Worm (Caenorhabditis elegans) whole organism, young adult: ENCODE measurements around the gene ssp-32.

Experiments
- C17E4.6 ChIP-seq: fragments of 200-800 bp; sonication (Bioruptor generic); IDR thresholded peaks from 2 replicates; pipeline ENCODE4 v1.3.6; 2022; ENCODE audit warnings: missing genetic modification reagents, missing genetic modification characterization, missing compliant biosample characterization
- D2030.7 ChIP-seq: fragments of 200-800 bp; sonication (Bioruptor generic); IDR thresholded peaks from 2 replicates; pipeline ENCODE4 v1.3.6; 2022; ENCODE audit warnings: missing genetic modification reagents, missing genetic modification characterization, missing compliant biosample characterization
- F10E7.11 ChIP-seq: sonication (generic microtip); optimal IDR thresholded peaks from 2 replicates; lab custom pipeline; 2017; ENCODE audit warnings: mild to moderate bottlenecking, missing genetic modification characterization, moderate library complexity, missing compliant biosample characterization
- F57A8.1 ChIP-seq: fragments of 200-800 bp; sonication (Bioruptor generic); optimal IDR thresholded peaks from 2 replicates; lab custom pipeline; 2018; ENCODE audit warnings: mild to moderate bottlenecking, missing genetic modification characterization, moderate library complexity, missing compliant biosample characterization
- F57C9.4 ChIP-seq: sonication (generic microtip); optimal IDR thresholded peaks from 2 replicates; lab custom pipeline; 2017; ENCODE audit warnings: mild to moderate bottlenecking, missing genetic modification characterization, missing compliant biosample characterization
- Y56A3A.18 ChIP-seq: fragments of 200-800 bp; sonication (Bioruptor generic); IDR thresholded peaks from 2 replicates; pipeline ENCODE4 v1.3.6; 2022; ENCODE audit warnings: missing genetic modification reagents, missing genetic modification characterization, missing compliant biosample characterization
- attf-5 ChIP-seq: fragments of 200-800 bp; sonication (Bioruptor generic); optimal IDR thresholded peaks from 2 replicates; lab custom pipeline; 2018; ENCODE audit warnings: mild to moderate bottlenecking, missing genetic modification characterization, missing compliant biosample characterization
- cebp-1 ChIP-seq, 2 experiments: fragments of 200-800 bp in 1 of 2; sonication (Bioruptor generic) in 1 of 2; sonication (generic microtip) in 1 of 2; IDR thresholded peaks in 1 of 2; optimal IDR thresholded peaks in 1 of 2; 2 replicates each; pipeline versions ENCODE4 v1.3.6 to Lab custom; 2017 to 2022; ENCODE audit warnings: missing compliant biosample characterization in 2 of 2, missing genetic modification characterization in 2 of 2, mild to moderate bottlenecking in 1 of 2, missing genetic modification reagents in 1 of 2, moderate library complexity in 1 of 2
- chd-7 ChIP-seq: sonication (generic microtip); optimal IDR thresholded peaks from 2 replicates; lab custom pipeline; 2016; ENCODE audit warnings: mild to moderate bottlenecking, missing genetic modification characterization, moderate library complexity, missing compliant biosample characterization
- dpff-1 ChIP-seq: sonication (generic microtip); optimal IDR thresholded peaks from 2 replicates; lab custom pipeline; 2017; ENCODE audit warnings: mild to moderate bottlenecking, missing genetic modification characterization, missing compliant biosample characterization
- dpl-1 ChIP-seq: fragments of 150-350 bp; optimal IDR thresholded peaks from 2 replicates; lab custom pipeline; 2014; ENCODE audit warnings: missing biosample characterization, missing genetic modification reagents, missing genetic modification characterization
- efl-1 ChIP-seq: fragments of 150-350 bp; optimal IDR thresholded peaks from 2 replicates; lab custom pipeline; 2014; ENCODE audit warnings: missing biosample characterization, missing genetic modification reagents, missing genetic modification characterization
- egl-18 ChIP-seq: fragments of 200-800 bp; sonication (Bioruptor generic); IDR thresholded peaks from 2 replicates; pipeline ENCODE4 v1.3.6; 2022; ENCODE audit warnings: missing genetic modification reagents, missing genetic modification characterization, missing compliant biosample characterization
- egrh-3 ChIP-seq: fragments of 200-800 bp; sonication (Bioruptor generic); IDR thresholded peaks from 2 replicates; pipeline ENCODE4 v1.3.6; 2022; ENCODE audit warnings: missing genetic modification reagents, missing genetic modification characterization, missing compliant biosample characterization
- hlh-12 ChIP-seq: sonication (generic microtip); optimal IDR thresholded peaks from 2 replicates; lab custom pipeline; 2016; ENCODE audit warnings: missing genetic modification characterization, missing compliant biosample characterization
- hlh-26 ChIP-seq: fragments of 200-800 bp; sonication (Bioruptor generic); conservative IDR thresholded peaks from 2 replicates; pipeline ENCODE4 v1.3.6; 2022; ENCODE audit warnings: missing genetic modification reagents, missing genetic modification characterization, missing compliant biosample characterization
- hrde-1 ChIP-seq: sonication (generic microtip); optimal IDR thresholded peaks from 2 replicates; lab custom pipeline; 2016; ENCODE audit warnings: missing genetic modification characterization, mild to moderate bottlenecking, missing compliant biosample characterization, moderate library complexity, missing genotype, missing genetic modification reagents, borderline replicate concordance
- hsf-1 ChIP-seq: fragments of 200-800 bp; sonication (Bioruptor generic); IDR thresholded peaks from 2 replicates; pipeline ENCODE4 v1.3.6; 2022; ENCODE audit warnings: missing genetic modification reagents, missing genetic modification characterization, missing compliant biosample characterization
- let-607 ChIP-seq, 2 experiments: fragments of 200-800 bp in 1 of 2; sonication (Bioruptor generic) in 1 of 2; sonication (generic microtip) in 1 of 2; optimal IDR thresholded peaks; 2 replicates each; lab custom pipeline; 2016 to 2018; ENCODE audit warnings: mild to moderate bottlenecking in 2 of 2, missing compliant biosample characterization in 2 of 2, missing genetic modification characterization in 2 of 2, moderate library complexity in 2 of 2, missing genotype in 1 of 2
- lir-1 ChIP-seq: fragments of 200-800 bp; sonication (Bioruptor generic); conservative IDR thresholded peaks from 2 replicates; pipeline ENCODE4 v1.3.6; 2022; ENCODE audit warnings: missing genetic modification reagents, missing genetic modification characterization, missing compliant biosample characterization
- madf-3 ChIP-seq: fragments of 200-800 bp; sonication (Bioruptor generic); IDR thresholded peaks from 2 replicates; pipeline ENCODE4 v1.3.6; 2022; ENCODE audit warnings: missing genetic modification reagents, missing genetic modification characterization, missing compliant biosample characterization
- madf-8 ChIP-seq: fragments of 200-800 bp; sonication (Bioruptor generic); conservative IDR thresholded peaks from 2 replicates; pipeline ENCODE4 v1.3.6; 2022; ENCODE audit warnings: missing genetic modification reagents, missing genetic modification characterization, missing compliant biosample characterization
- mcd-1 ChIP-seq: fragments of 200-800 bp; sonication (Bioruptor generic); IDR thresholded peaks from 2 replicates; pipeline ENCODE4 v1.3.6; 2022; ENCODE audit warnings: missing genetic modification reagents, missing genetic modification characterization, missing compliant biosample characterization
- mes-4 ChIP-seq: sonication (generic microtip); optimal IDR thresholded peaks from 2 replicates; lab custom pipeline; 2016; ENCODE audit warnings: missing genotype, missing genetic modification characterization, missing compliant biosample characterization
- nfya-2 ChIP-seq: fragments of 200-800 bp; sonication (Bioruptor generic); IDR thresholded peaks from 2 replicates; pipeline ENCODE4 v1.3.6; 2022; ENCODE audit warnings: missing genetic modification reagents, missing genetic modification characterization, missing compliant biosample characterization
- nhr-120 ChIP-seq: fragments of 200-800 bp; sonication (Bioruptor generic); IDR thresholded peaks from 2 replicates; pipeline ENCODE4 v1.3.6; 2022; ENCODE audit warnings: missing genetic modification characterization, missing compliant biosample characterization
- nhr-27 ChIP-seq: fragments of 200-800 bp; sonication (Bioruptor generic); optimal IDR thresholded peaks from 2 replicates; lab custom pipeline; 2018; ENCODE audit warnings: mild to moderate bottlenecking, missing genetic modification characterization, moderate library complexity, missing compliant biosample characterization
- nhr-80 ChIP-seq: sonication (generic microtip); optimal IDR thresholded peaks from 2 replicates; lab custom pipeline; 2016; ENCODE audit warnings: missing genetic modification characterization, missing compliant biosample characterization
- pbrm-1 ChIP-seq: fragments of 200-800 bp; sonication (Bioruptor generic); IDR thresholded peaks from 2 replicates; pipeline ENCODE4 v1.3.6; 2022; ENCODE audit warnings: missing genetic modification reagents, missing genetic modification characterization, missing compliant biosample characterization
- rpc-1 ChIP-seq, 2 experiments: fragments of 150-350 bp in 1 of 2; sonication (generic microtip) in 1 of 2; optimal IDR thresholded peaks; 2 replicates each; lab custom pipeline; 2014 to 2018; ENCODE audit warnings: missing biosample characterization in 1 of 2, missing genetic modification characterization in 1 of 2, missing genetic modification reagents in 1 of 2, missing genotype in 1 of 2
- snpc-3.4 ChIP-seq: sonication (generic microtip); optimal IDR thresholded peaks from 2 replicates; lab custom pipeline; 2017; ENCODE audit warnings: missing genetic modification characterization, mild to moderate bottlenecking, missing compliant biosample characterization, antibody characterized with exemption, moderate library complexity, missing genotype, missing genetic modification reagents
- snpc-4 ChIP-seq, 5 experiments: fragments of 150-350 bp in 1 of 5; sonication (generic microtip) in 4 of 5; optimal IDR thresholded peaks; 2 replicates each; lab custom pipeline; 2014 to 2018; ENCODE audit warnings: missing genetic modification characterization in 5 of 5, missing biosample characterization in 3 of 5, antibody characterized with exemption in 2 of 5, mild to moderate bottlenecking in 2 of 5, missing compliant biosample characterization in 2 of 5, missing genotype in 2 of 5, moderate library complexity in 2 of 5, missing genetic modification reagents in 1 of 5
- xnd-1 ChIP-seq: sonication (generic microtip); optimal IDR thresholded peaks from 2 replicates; lab custom pipeline; 2016; ENCODE audit warnings: missing genotype, missing genetic modification reagents, missing genetic modification characterization, missing compliant biosample characterization
- zfh-2 ChIP-seq: fragments of 200-800 bp; sonication (Bioruptor generic); conservative IDR thresholded peaks from 2 replicates; pipeline ENCODE4 v1.3.6; 2022; ENCODE audit warnings: missing genetic modification reagents, missing genetic modification characterization, missing compliant biosample characterization
- ztf-6 ChIP-seq: fragments of 200-800 bp; sonication (Bioruptor generic); IDR thresholded peaks from 2 replicates; pipeline ENCODE4 v1.3.6; 2022; ENCODE audit warnings: missing genetic modification reagents, missing genetic modification characterization, missing compliant biosample characterization

The ssp-32 gene

DNA sequence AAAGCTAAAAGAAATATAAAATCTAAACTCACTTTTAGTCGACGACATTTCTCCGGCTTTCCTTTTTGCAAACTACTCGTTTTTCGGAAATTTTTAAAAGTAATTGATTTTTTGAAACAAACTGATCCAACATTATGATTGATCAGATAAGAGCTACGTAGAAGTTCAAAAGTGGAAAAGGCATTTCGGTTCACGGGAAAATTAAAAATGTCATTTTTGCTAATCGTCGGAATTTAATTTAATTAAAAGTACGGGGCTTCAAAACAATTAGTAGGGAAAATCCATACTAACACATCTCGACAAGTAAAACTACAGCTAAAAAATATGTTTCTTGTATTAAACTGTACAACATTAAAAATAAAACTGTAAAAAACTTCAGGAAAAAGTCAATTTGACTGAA lies 45.6 kb upstream of the ssp-32 start, which contains the start of gene K07F5.8:
Gene K07F5.8, minus strand, starts transcription at position 101 of the 400 bp plus-strand sequence.
- no peak for TF ChIP-seq let-607 (tag; optimal IDR thresholded peaks at IDR 0.05; lab: Kevin White, UChicago)
- no peak for TF ChIP-seq mes-4 (tag; lab: Kevin White, UChicago)
- no peak for TF ChIP-seq rpc-1 (optimal IDR thresholded peaks at IDR 0.05; lab: Kevin White, UChicago)
- no peak for TF ChIP-seq rpc-1 (tag; optimal IDR thresholded peaks at IDR 0.05; lab: Kevin White, UChicago)
- TF ChIP-seq nhr-120 (GFP tag; lab: Robert Waterston, UW) = no peak

DNA sequence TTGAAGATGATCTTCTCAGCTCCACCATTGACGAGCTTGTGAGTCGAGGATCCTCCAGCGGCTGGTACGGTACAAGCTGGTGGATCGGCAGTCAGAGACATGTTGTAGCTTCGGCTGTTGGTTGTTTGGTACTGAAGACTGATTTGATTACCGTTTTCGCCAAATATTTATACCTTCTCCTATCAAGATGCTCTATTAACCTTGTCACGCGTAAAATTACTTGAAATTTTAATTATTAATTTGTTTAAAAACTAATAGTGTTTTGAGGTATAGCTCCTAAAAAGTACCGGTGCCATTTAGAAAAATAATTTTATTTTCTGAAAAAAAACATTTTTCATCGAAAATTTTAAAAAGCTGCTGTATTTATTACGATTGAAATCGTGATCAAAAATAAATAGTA lies 44.3 kb upstream of the ssp-32 start, which contains the start of gene ssp-10:
Gene ssp-10, minus strand, starts transcription at position 101 of the 400 bp plus-strand sequence.
- no peak for TF ChIP-seq dpff-1 (tag; lab: Kevin White, UChicago)
- no peak for TF ChIP-seq madf-8 (GFP tag; lab: Robert Waterston, UW)

DNA sequence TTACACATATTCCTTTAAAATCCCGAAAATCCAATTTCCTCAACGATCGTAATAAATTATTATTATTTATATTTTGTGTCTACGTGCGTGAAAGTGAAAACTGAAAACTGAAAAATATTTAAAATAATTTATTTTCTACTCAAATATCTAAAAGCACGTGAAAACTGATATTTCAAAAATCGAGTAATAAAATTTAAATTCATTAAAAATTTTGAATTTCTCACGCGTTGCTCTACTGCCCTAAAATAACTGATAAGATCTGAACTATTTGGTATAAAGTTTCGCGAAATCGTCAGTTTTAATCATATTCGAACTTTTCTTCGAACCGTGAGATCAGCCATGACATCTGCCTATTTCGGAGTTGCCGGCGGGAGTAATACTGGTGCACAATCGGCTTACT lies 42.9 kb upstream of the ssp-32 start, which contains the start of gene ssq-1:
Gene ssq-1, plus strand, starts transcription at position 301 of the 400 bp plus-strand sequence.
- TF ChIP-seq D2030.7 (GFP tag; lab: Robert Waterston, UW) = no peak
- TF ChIP-seq ztf-6 (GFP tag; lab: Robert Waterston, UW) = no peak
- TF ChIP-seq egl-18 (GFP tag; lab: Robert Waterston, UW) = no peak
- no peak for TF ChIP-seq hlh-26 (GFP tag; lab: Robert Waterston, UW)
- no peak for TF ChIP-seq rpc-1 (optimal IDR thresholded peaks at IDR 0.05; lab: Kevin White, UChicago)
- TF ChIP-seq rpc-1 (tag; optimal IDR thresholded peaks at IDR 0.05; lab: Kevin White, UChicago) = no peak
- no peak for TF ChIP-seq F10E7.11
- no peak for TF ChIP-seq efl-1
- TF ChIP-seq hrde-1 = no peak
- no peak for TF ChIP-seq nhr-80 (tag; lab: Kevin White, UChicago)
- TF ChIP-seq nhr-27 = no peak
- TF ChIP-seq F57C9.4 = no peak
- no peak for TF ChIP-seq snpc-4 (GFP tag; optimal IDR thresholded peaks at IDR 0.05; lab: Kevin White, UChicago)
- no peak for TF ChIP-seq snpc-4 (tag; optimal IDR thresholded peaks at IDR 0.05; lab: Kevin White, UChicago)
- TF ChIP-seq nfya-2 (GFP tag; lab: Robert Waterston, UW) = no peak

DNA sequence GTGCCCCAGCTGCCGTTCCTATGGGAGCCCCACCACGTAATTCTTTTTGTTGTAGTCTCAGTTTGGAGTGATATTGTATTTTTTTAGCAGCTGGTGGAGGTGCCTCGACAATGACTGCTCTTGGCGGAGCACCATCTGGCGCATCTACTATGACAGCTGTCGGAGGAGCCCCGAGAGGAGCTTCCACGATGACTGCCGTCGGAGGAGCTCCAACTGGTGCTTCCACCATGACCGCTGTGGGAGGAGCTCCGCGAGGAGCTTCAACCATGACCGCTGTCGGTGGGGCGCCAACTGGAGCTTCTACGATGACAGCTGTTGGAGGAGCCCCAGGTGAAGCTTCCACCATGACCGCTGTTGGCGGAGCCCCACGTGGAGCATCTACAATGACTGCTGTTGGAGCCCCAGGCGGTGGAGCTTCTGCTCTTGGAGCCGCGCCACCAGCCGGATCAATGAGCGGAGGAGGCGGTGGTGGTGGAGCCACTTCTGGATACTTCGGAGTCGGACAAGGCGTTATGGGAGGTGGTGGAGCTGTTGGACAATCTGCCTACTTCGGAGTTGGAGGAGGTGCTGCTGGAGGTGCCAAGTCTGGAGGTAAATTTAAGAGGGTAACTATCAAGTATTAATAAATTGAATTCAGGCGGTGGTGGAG lies 42.2 kb upstream of the ssp-32 start:
- TF ChIP-seq mcd-1 (GFP tag; lab: Robert Waterston, UW) (0 out of 2 replicates have a peak, but pooled peaks have one; percentile 5), C17E4.6 (GFP tag; lab: Robert Waterston, UW) (no peak), chd-7 (tag; lab: Kevin White, UChicago) (no peak), hrde-1 (no peak), xnd-1 (no peak), lir-1 (GFP tag; lab: Robert Waterston, UW) (no peak), egl-18 (GFP tag; lab: Robert Waterston, UW) (no peak), F57A8.1 (GFP tag; lab: Kevin White, UChicago) (no peak), dpl-1 (GFP tag; lab: Kevin White, UChicago) (no peak), hlh-26 (GFP tag; lab: Robert Waterston, UW) (0 out of 2 replicates have a peak, but pooled peaks have one; percentile 24), madf-3 (0 out of 2 replicates have a peak, but pooled peaks have one; percentile 2), nhr-80 (tag; lab: Kevin White, UChicago) (no peak), attf-5 (GFP tag; lab: Kevin White, UChicago) (no peak), pbrm-1 (GFP tag; lab: Robert Waterston, UW) (no peak), snpc-3.4 (tag; lab: Kevin White, UChicago) (no peak), Y56A3A.18 (GFP tag; lab: Robert Waterston, UW) (0 out of 2 replicates have a peak, but pooled peaks have one; percentile 20), hlh-12 (tag; lab: Kevin White, UChicago) (no peak), hsf-1 (GFP tag; lab: Robert Waterston, UW) (no peak), madf-8 (GFP tag; lab: Robert Waterston, UW) (no peak), cebp-1 (GFP tag; IDR thresholded peaks at IDR 0.05; lab: Robert Waterston, UW) (no peak), cebp-1 (tag; optimal IDR thresholded peaks at IDR 0.05; lab: Kevin White, UChicago) (no peak), zfh-2 (GFP tag; lab: Robert Waterston, UW) (peak; percentile 76), mes-4 (tag; lab: Kevin White, UChicago) (no peak), egrh-3 (GFP tag; lab: Robert Waterston, UW) (peak; percentile 73), nhr-120 (GFP tag; lab: Robert Waterston, UW) (0 out of 2 replicates have a peak, but pooled peaks have one; percentile 9)
